Fruit fly (Drosophila melanogaster) whole organism, embryonic: ENCODE measurements around the gene CG31957.

ENCODE experiments used
- ATbp ChIP-seq: fragments of 200-800 bp; sonication (Bioruptor generic); optimal IDR thresholded peaks from 2 replicates; lab custom pipeline; 2017; ENCODE audit warnings: missing biosample characterization, mild to moderate bottlenecking, missing genetic modification characterization, missing genetic modification reagents
- Adf1 ChIP-seq: fragments of 200-800 bp; sonication (Bioruptor generic); IDR thresholded peaks from 2 replicates; pipeline ENCODE4 v1.3.6; 2022; ENCODE audit warnings: missing biosample characterization, missing genetic modification characterization
- CG1024 ChIP-seq: fragments of 200-800 bp; sonication (Bioruptor generic); IDR thresholded peaks from 2 replicates; pipeline ENCODE4 v1.3.6; 2022; ENCODE audit warnings: missing biosample characterization, missing genetic modification characterization
- CG13287 ChIP-seq: fragments of 200-800 bp; sonication (Bioruptor generic); IDR thresholded peaks from 2 replicates; pipeline ENCODE4 v1.3.6; 2022; ENCODE audit warnings: missing biosample characterization, missing genetic modification characterization; ENCODE audit not compliant: partially characterized antibody
- CG14050 ChIP-seq: fragments of 200-800 bp; sonication (Bioruptor generic); IDR thresholded peaks from 3 replicates; pipeline ENCODE4 v1.3.6; 2022; ENCODE audit warnings: missing biosample characterization, missing genetic modification characterization
- CG15073 ChIP-seq: fragments of 200-800 bp; sonication (Bioruptor generic); optimal IDR thresholded peaks from 2 replicates; lab custom pipeline; 2016; ENCODE audit warnings: missing biosample characterization, missing genetic modification characterization
- CG15601 ChIP-seq: fragments of 200-800 bp; sonication (Bioruptor generic); optimal IDR thresholded peaks from 3 replicates; lab custom pipeline; 2019; ENCODE audit warnings: missing biosample characterization, mild to moderate bottlenecking, missing genetic modification characterization, moderate library complexity
- CG16813 ChIP-seq: fragments of 200-800 bp; sonication (Bioruptor generic); IDR thresholded peaks from 3 replicates; pipeline ENCODE4 v1.3.6; 2022; ENCODE audit warnings: missing biosample characterization, missing genetic modification characterization; ENCODE audit not compliant: partially characterized antibody
- CG16815 ChIP-seq: fragments of 200-800 bp; sonication (Bioruptor generic); optimal IDR thresholded peaks from 3 replicates; lab custom pipeline; 2017; ENCODE audit warnings: missing biosample characterization, mild to moderate bottlenecking, missing genetic modification characterization
- CG2116 ChIP-seq: fragments of 200-800 bp; sonication (Bioruptor generic); optimal IDR thresholded peaks from 3 replicates; lab custom pipeline; 2018; ENCODE audit warnings: missing biosample characterization, mild to moderate bottlenecking, missing genetic modification characterization
- CG2129 ChIP-seq: fragments of 200-800 bp; sonication (Bioruptor generic); IDR thresholded peaks from 2 replicates; pipeline ENCODE4 v1.3.6; 2022; ENCODE audit warnings: missing biosample characterization, missing genetic modification characterization; ENCODE audit not compliant: partially characterized antibody
- CG33557 ChIP-seq: fragments of 200-800 bp; sonication (Bioruptor generic); optimal IDR thresholded peaks from 2 replicates; lab custom pipeline; 2019; ENCODE audit warnings: missing biosample characterization, mild to moderate bottlenecking, missing genetic modification characterization, moderate library complexity
- CG34376 ChIP-seq: fragments of 200-800 bp; sonication (Bioruptor generic); optimal IDR thresholded peaks from 2 replicates; lab custom pipeline; 2018; ENCODE audit warnings: missing biosample characterization, mild to moderate bottlenecking, missing genetic modification characterization
- CG3995 ChIP-seq: fragments of 200-800 bp; sonication (Bioruptor generic); optimal IDR thresholded peaks from 3 replicates; lab custom pipeline; 2016; ENCODE audit warnings: missing biosample characterization, missing genetic modification characterization
- CG6254 ChIP-seq: fragments of 200-800 bp; sonication (Bioruptor generic); optimal IDR thresholded peaks from 3 replicates; lab custom pipeline; 2017; ENCODE audit warnings: mild to moderate bottlenecking, missing biosample characterization, missing genetic modification reagents, missing genetic modification characterization
- CG7963 ChIP-seq: fragments of 200-800 bp; sonication (Bioruptor generic); IDR thresholded peaks from 3 replicates; pipeline ENCODE4 v1.3.6; 2022; ENCODE audit warnings: missing biosample characterization, missing genetic modification characterization; ENCODE audit not compliant: partially characterized antibody
- CG8388 ChIP-seq: fragments of 200-800 bp; sonication (Bioruptor generic); optimal IDR thresholded peaks from 2 replicates; lab custom pipeline; 2019; ENCODE audit warnings: missing biosample characterization, mild to moderate bottlenecking, missing genetic modification characterization, moderate library complexity
- CG8478 ChIP-seq: fragments of >200 bp; optimal IDR thresholded peaks from 2 replicates; lab custom pipeline; 2018
- CG9437 ChIP-seq: fragments of 200-800 bp; sonication (Bioruptor generic); optimal IDR thresholded peaks from 2 replicates; lab custom pipeline; 2018; ENCODE audit warnings: missing biosample characterization, mild to moderate bottlenecking, missing genetic modification characterization
- CHES-1-like ChIP-seq: fragments of 200-800 bp; sonication (Bioruptor generic); optimal IDR thresholded peaks from 2 replicates; lab custom pipeline; 2016; ENCODE audit warnings: missing biosample characterization, missing genetic modification characterization
- D19B ChIP-seq: fragments of 200-800 bp; sonication (Bioruptor generic); optimal IDR thresholded peaks from 2 replicates; lab custom pipeline; 2017; ENCODE audit warnings: missing biosample characterization, mild to moderate bottlenecking, missing genetic modification characterization
- Dll ChIP-seq: fragments of 200-800 bp; sonication (Bioruptor generic); IDR thresholded peaks from 4 replicates; pipeline ENCODE4 v1.3.6; 2022; ENCODE audit warnings: missing biosample characterization, missing genetic modification characterization; ENCODE audit not compliant: partially characterized antibody
- Dref ChIP-seq: fragments of 200-800 bp; sonication (Bioruptor generic); IDR thresholded peaks from 2 replicates; pipeline ENCODE4 v1.3.6; 2022; ENCODE audit warnings: missing biosample characterization, missing genetic modification characterization
- E2f2 ChIP-seq: fragments of 200-800 bp; sonication (Bioruptor generic); IDR thresholded peaks from 2 replicates; pipeline ENCODE4 v1.3.6; 2022; ENCODE audit warnings: missing biosample characterization, missing genetic modification characterization
- Fer1 ChIP-seq: fragments of 200-800 bp; sonication (Bioruptor generic); optimal IDR thresholded peaks from 2 replicates; lab custom pipeline; 2017; ENCODE audit warnings: missing biosample characterization, mild to moderate bottlenecking, missing genetic modification characterization
- Gug ChIP-seq: fragments of 200-800 bp; sonication (Bioruptor generic); IDR thresholded peaks from 4 replicates; pipeline ENCODE4 v1.3.6; 2022; ENCODE audit warnings: missing biosample characterization, missing genetic modification characterization
- H15 ChIP-seq: fragments of 200-800 bp; sonication (Bioruptor generic); IDR thresholded peaks from 3 replicates; pipeline ENCODE4 v1.3.6; 2022; ENCODE audit warnings: missing biosample characterization, missing genetic modification characterization
- HLH3B ChIP-seq: fragments of 200-800 bp; sonication (Bioruptor generic); IDR thresholded peaks from 2 replicates; pipeline ENCODE4 v1.3.6; 2022; ENCODE audit warnings: missing biosample characterization, missing genetic modification characterization
- HmgD ChIP-seq: fragments of 200-800 bp; sonication (Bioruptor generic); optimal IDR thresholded peaks from 3 replicates; lab custom pipeline; 2016; ENCODE audit warnings: missing biosample characterization, missing genetic modification characterization
- Hmx ChIP-seq: fragments of 200-800 bp; sonication (Bioruptor generic); optimal IDR thresholded peaks from 2 replicates; lab custom pipeline; 2016; ENCODE audit warnings: missing biosample characterization, missing genetic modification characterization
- MTF-1 ChIP-seq: fragments of 200-800 bp; sonication (Bioruptor generic); optimal IDR thresholded peaks from 2 replicates; lab custom pipeline; 2018; ENCODE audit warnings: missing biosample characterization, mild to moderate bottlenecking, missing genetic modification characterization, borderline replicate concordance
- Meics ChIP-seq: fragments of 200-800 bp; sonication (Bioruptor generic); optimal IDR thresholded peaks from 2 replicates; lab custom pipeline; 2017; ENCODE audit warnings: missing biosample characterization, mild to moderate bottlenecking, missing genetic modification characterization
- NC2α ChIP-seq: fragments of 200-800 bp; sonication (Bioruptor generic); optimal IDR thresholded peaks from 2 replicates; lab custom pipeline; 2016; ENCODE audit warnings: missing biosample characterization, missing genetic modification characterization
- Opbp ChIP-seq: fragments of 200-800 bp; sonication (Bioruptor generic); IDR thresholded peaks from 3 replicates; pipeline ENCODE4 v1.3.6; 2022; ENCODE audit warnings: missing biosample characterization, missing genetic modification characterization; ENCODE audit not compliant: partially characterized antibody
- Poxn ChIP-seq: fragments of 200-800 bp; sonication (Bioruptor generic); IDR thresholded peaks from 2 replicates; pipeline ENCODE4 v1.3.6; 2022; ENCODE audit warnings: missing biosample characterization, missing genetic modification characterization
- Trl ChIP-seq, 3 experiments: fragments of >200 bp in 2 of 3; fragments of 200-800 bp in 1 of 3; sonication (Bioruptor generic) in 1 of 3; optimal IDR thresholded peaks; 2 replicates in 1 of 3; 3 replicates in 2 of 3; lab custom pipeline; 2016 to 2017; ENCODE audit warnings: missing biosample characterization in 1 of 3, missing genetic modification characterization in 1 of 3
- abd-A ChIP-seq: fragments of 200-800 bp; sonication (Bioruptor generic); optimal IDR thresholded peaks from 3 replicates; lab custom pipeline; 2019; ENCODE audit warnings: missing biosample characterization, mild to moderate bottlenecking, missing genetic modification characterization, moderate library complexity
- ash1 ChIP-seq: fragments of 200-800 bp; sonication (Bioruptor generic); optimal IDR thresholded peaks from 2 replicates; lab custom pipeline; 2018; ENCODE audit warnings: missing biosample characterization, mild to moderate bottlenecking, missing genetic modification characterization
- bab2 ChIP-seq: fragments of 200-800 bp; sonication (Bioruptor generic); optimal IDR thresholded peaks from 2 replicates; lab custom pipeline; 2016; ENCODE audit warnings: missing biosample characterization, missing genetic modification characterization
- croc ChIP-seq: fragments of 200-800 bp; sonication (Bioruptor generic); conservative IDR thresholded peaks from 3 replicates; pipeline ENCODE4 v1.3.6; 2022; ENCODE audit warnings: missing biosample characterization, missing genetic modification characterization
- eyg ChIP-seq: fragments of 200-800 bp; sonication (Bioruptor generic); optimal IDR thresholded peaks from 3 replicates; lab custom pipeline; 2016; ENCODE audit warnings: missing biosample characterization, missing genetic modification characterization
- hkb ChIP-seq, 2 experiments: fragments of 200-800 bp in 1 of 2; fragments of >200 bp in 1 of 2; sonication (Bioruptor generic) in 1 of 2; IDR thresholded peaks in 1 of 2; optimal IDR thresholded peaks in 1 of 2; 2 replicates each; pipeline versions ENCODE4 v1.3.6 to Lab custom; 2017 to 2022; ENCODE audit warnings: missing biosample characterization in 1 of 2, missing genetic modification characterization in 1 of 2
- kah ChIP-seq: fragments of 200-800 bp; sonication (Bioruptor generic); optimal IDR thresholded peaks from 2 replicates; lab custom pipeline; 2018; ENCODE audit warnings: missing biosample characterization, mild to moderate bottlenecking, missing genetic modification characterization
- nerfin-2 ChIP-seq: fragments of 200-800 bp; sonication (Bioruptor generic); IDR thresholded peaks from 2 replicates; pipeline ENCODE4 v1.3.6; 2022; ENCODE audit warnings: missing biosample characterization, missing genetic modification characterization; ENCODE audit not compliant: partially characterized antibody
- pb ChIP-seq: fragments of 200-800 bp; sonication (Bioruptor generic); optimal IDR thresholded peaks from 3 replicates; lab custom pipeline; 2016; ENCODE audit warnings: missing biosample characterization, missing genetic modification characterization
- pita ChIP-seq: fragments of 200-800 bp; sonication (Bioruptor generic); optimal IDR thresholded peaks from 2 replicates; lab custom pipeline; 2017; ENCODE audit warnings: missing biosample characterization, mild to moderate bottlenecking, missing genetic modification characterization
- scrt ChIP-seq: fragments of 200-800 bp; sonication (Bioruptor generic); optimal IDR thresholded peaks from 2 replicates; lab custom pipeline; 2018; ENCODE audit warnings: missing biosample characterization, mild to moderate bottlenecking, missing genetic modification characterization, moderate library complexity
- sima ChIP-seq: fragments of 200-800 bp; sonication (Bioruptor generic); optimal IDR thresholded peaks from 2 replicates; lab custom pipeline; 2016; ENCODE audit warnings: missing biosample characterization, missing genetic modification characterization
- unpg ChIP-seq: fragments of 200-800 bp; sonication (Bioruptor generic); optimal IDR thresholded peaks from 3 replicates; lab custom pipeline; 2018; ENCODE audit warnings: missing biosample characterization, mild to moderate bottlenecking, missing genetic modification characterization, moderate library complexity

Gene CG31957

DNA sequence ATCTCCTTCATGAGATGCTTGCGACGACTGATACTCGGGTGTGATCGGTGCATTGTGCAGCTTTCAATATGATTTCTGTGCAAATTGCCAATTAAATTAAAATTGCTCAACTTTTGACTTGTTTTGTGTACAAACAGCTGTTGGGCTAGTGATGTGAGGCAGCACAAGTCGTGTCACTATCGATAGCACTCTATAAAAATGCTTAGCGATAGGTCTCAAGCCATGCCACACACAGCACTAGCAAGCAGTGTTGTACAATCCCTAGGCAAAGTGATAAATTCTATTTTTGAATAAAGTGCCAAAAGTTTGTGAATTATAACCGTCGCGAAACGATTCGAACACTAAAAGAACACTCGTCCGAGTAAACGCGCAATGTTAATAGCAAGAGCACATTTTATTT, at the start of gene CG31957 (continued):
- TF ChIP-seq unpg: peak; percentile 13
- no peak for TF ChIP-seq CG15073 (GFP tag; lab: Kevin White, UChicago)
- no peak for TF ChIP-seq Hmx (GFP tag; lab: Kevin White, UChicago)
- peak; percentile 84 for TF ChIP-seq CG2116
- TF ChIP-seq CG1024 (GFP tag; lab: Robert Waterston, UW): 0 out of 2 replicates have a peak, but pooled peaks have one; percentile 35
- peak; percentile 45; the same call in 2 of the 4 replicates for TF ChIP-seq Gug (GFP tag; lab: Robert Waterston, UW)
- peak; percentile 31; the same call in 1 of the 2 replicates for TF ChIP-seq HLH3B (GFP tag; lab: Robert Waterston, UW)
- TF ChIP-seq kah (GFP tag; lab: Kevin White, UChicago): no peak
- TF ChIP-seq CG2129 (GFP tag; lab: Robert Waterston, UW): peak; percentile 68
- TF ChIP-seq CG7963 (GFP tag; lab: Robert Waterston, UW): peak; percentile 77
- peak; percentile 97 for TF ChIP-seq Opbp (GFP tag; lab: Robert Waterston, UW)
- TF ChIP-seq H15 (GFP tag; lab: Robert Waterston, UW): no peak
- peak; percentile 87 for TF ChIP-seq HmgD
- TF ChIP-seq CG16813: peak; percentile 93
- TF ChIP-seq Poxn: 0 out of 2 replicates have a peak, but pooled peaks have one; percentile 18
- TF ChIP-seq eyg (GFP tag; lab: Kevin White, UChicago): no peak
- no peak for TF ChIP-seq CG34376 (GFP tag; lab: Kevin White, UChicago)
- no peak for TF ChIP-seq CG8388 (GFP tag; lab: Kevin White, UChicago)
- TF ChIP-seq CG13287: peak; percentile 91
- peak; percentile 94 for TF ChIP-seq Dll (GFP tag; lab: Robert Waterston, UW)
- TF ChIP-seq pita: no peak
- TF ChIP-seq pb: peak; percentile 10
- no peak for TF ChIP-seq Adf1 (GFP tag; lab: Robert Waterston, UW)
- TF ChIP-seq D19B: no peak
- TF ChIP-seq nerfin-2 (GFP tag; lab: Robert Waterston, UW): peak; percentile 85
- peak; percentile 29 for TF ChIP-seq CG3995 (GFP tag; lab: Kevin White, UChicago)
- TF ChIP-seq ash1 (GFP tag; lab: Kevin White, UChicago): no peak
- TF ChIP-seq CG33557 (GFP tag; lab: Kevin White, UChicago): no peak
- no peak for TF ChIP-seq sima
- TF ChIP-seq CG15601 (tag; lab: Kevin White, UChicago): no peak
- no peak for TF ChIP-seq abd-A (tag; lab: Kevin White, UChicago)
- TF ChIP-seq scrt (GFP tag; lab: Kevin White, UChicago): no peak
- peak; percentile 95 for TF ChIP-seq CHES-1-like (GFP tag; lab: Kevin White, UChicago)
- peak; percentile 54 for TF ChIP-seq hkb (optimal IDR thresholded peaks at IDR 0.05; lab: Kevin White, UChicago)
- TF ChIP-seq hkb (GFP tag; IDR thresholded peaks at IDR 0.05; lab: Robert Waterston, UW): peak; percentile 31; the same call in 1 of the 2 replicates
- TF ChIP-seq croc (GFP tag; lab: Robert Waterston, UW): no peak
- TF ChIP-seq CG6254 (GFP tag; lab: Kevin White, UChicago): no peak
- no peak for TF ChIP-seq ATbp
- TF ChIP-seq CG16815: no peak
- TF ChIP-seq CG8478 (lab: Kevin White, UChicago): no peak
- TF ChIP-seq CG14050 (GFP tag; lab: Robert Waterston, UW): no peak
- peak; percentile 95 for TF ChIP-seq Dref (GFP tag; lab: Robert Waterston, UW)
- TF ChIP-seq E2f2 (GFP tag; lab: Robert Waterston, UW): peak; percentile 87
- no peak for TF ChIP-seq Meics (GFP tag; lab: Kevin White, UChicago)
- peak; percentile 39 for TF ChIP-seq bab2
- no peak for TF ChIP-seq MTF-1 (GFP tag; lab: Kevin White, UChicago)
- TF ChIP-seq NC2α (GFP tag; lab: Kevin White, UChicago): no peak
- TF ChIP-seq Trl (optimal IDR thresholded peaks at IDR 0.05; lab: Kevin White, UChicago): no peak
- peak; percentile 58 for TF ChIP-seq Trl (GFP tag; optimal IDR thresholded peaks at IDR 0.05; lab: Kevin White, UChicago)
- no peak for TF ChIP-seq Fer1
- TF ChIP-seq CG9437: no peak
